Fruit fly (Drosophila melanogaster) whole organism, pupa: ENCODE measurements around the gene Trs23.

Experiments
- CG10348 ChIP-seq: fragments of 200-800 bp; sonication (Bioruptor generic); IDR thresholded peaks from 2 replicates; pipeline ENCODE4 v1.3.6; 2022; ENCODE audit warnings: missing biosample characterization, missing genetic modification characterization
- CG12605 ChIP-seq: fragments of 200-800 bp; sonication (Bioruptor generic); IDR thresholded peaks from 2 replicates; pipeline ENCODE4 v1.3.6; 2022; ENCODE audit warnings: missing biosample characterization, missing genetic modification characterization
- CG13204 ChIP-seq: fragments of 200-800 bp; sonication (Bioruptor generic); optimal IDR thresholded peaks from 2 replicates; lab custom pipeline; 2018; ENCODE audit warnings: missing biosample characterization, mild to moderate bottlenecking, missing genetic modification characterization, moderate library complexity
- CG14655 ChIP-seq: fragments of 200-800 bp; sonication (Bioruptor generic); optimal IDR thresholded peaks from 3 replicates; lab custom pipeline; 2017; ENCODE audit warnings: mild to moderate bottlenecking, missing biosample characterization, missing genetic modification reagents, missing genetic modification characterization
- CG15710 ChIP-seq: fragments of 200-800 bp; sonication (Bioruptor generic); optimal IDR thresholded peaks from 2 replicates; lab custom pipeline; 2018; ENCODE audit warnings: missing biosample characterization, mild to moderate bottlenecking, missing genetic modification characterization, moderate library complexity
- CG17806 ChIP-seq: fragments of 200-800 bp; sonication (Bioruptor generic); optimal IDR thresholded peaks from 2 replicates; lab custom pipeline; 2018; ENCODE audit warnings: missing biosample characterization, mild to moderate bottlenecking, missing genetic modification characterization, moderate library complexity
- CG32121 ChIP-seq: fragments of 200-800 bp; sonication (Bioruptor generic); IDR thresholded peaks from 2 replicates; pipeline ENCODE4 v1.3.6; 2022; ENCODE audit warnings: missing biosample characterization, missing genetic modification characterization
- CG4496 ChIP-seq: fragments of 200-800 bp; sonication (Bioruptor generic); IDR thresholded peaks from 3 replicates; pipeline ENCODE4 v1.3.6; 2022; ENCODE audit warnings: missing biosample characterization, missing genetic modification characterization
- CG8159 ChIP-seq: fragments of 200-800 bp; sonication (Bioruptor generic); optimal IDR thresholded peaks from 3 replicates; lab custom pipeline; 2018; ENCODE audit warnings: missing biosample characterization, mild to moderate bottlenecking, missing genetic modification characterization, moderate library complexity
- CG9948 ChIP-seq: fragments of 200-800 bp; sonication (Bioruptor generic); optimal IDR thresholded peaks from 2 replicates; lab custom pipeline; 2018; ENCODE audit warnings: missing biosample characterization, mild to moderate bottlenecking, missing genetic modification characterization, moderate library complexity
- D1 ChIP-seq: fragments of 200-800 bp; sonication (Bioruptor generic); optimal IDR thresholded peaks from 2 replicates; lab custom pipeline; 2018; ENCODE audit warnings: missing biosample characterization, mild to moderate bottlenecking, missing genetic modification characterization, moderate library complexity
- EcR ChIP-seq: fragments of 200-800 bp; sonication (Bioruptor generic); optimal IDR thresholded peaks from 3 replicates; lab custom pipeline; 2019; ENCODE audit warnings: missing biosample characterization, missing genetic modification characterization, mild to moderate bottlenecking, moderate library complexity, missing genetic modification reagents
- Ets98B ChIP-seq: fragments of 200-800 bp; sonication (Bioruptor generic); IDR thresholded peaks from 2 replicates; pipeline ENCODE4 v1.3.6; 2022; ENCODE audit warnings: missing biosample characterization, missing genetic modification characterization
- Pif1B ChIP-seq: fragments of 200-800 bp; sonication (Bioruptor generic); optimal IDR thresholded peaks from 3 replicates; lab custom pipeline; 2016; ENCODE audit warnings: missing biosample characterization, missing genetic modification characterization
- Snoo ChIP-seq: fragments of 200-800 bp; sonication (Bioruptor generic); optimal IDR thresholded peaks from 3 replicates; lab custom pipeline; 2017; ENCODE audit warnings: missing biosample characterization, mild to moderate bottlenecking, missing genetic modification characterization, inconsistent platforms
- fd96Ca ChIP-seq: fragments of 200-800 bp; sonication (Bioruptor generic); IDR thresholded peaks from 3 replicates; pipeline ENCODE4 v1.3.6; 2022; ENCODE audit warnings: missing biosample characterization, missing genetic modification characterization
- gl ChIP-seq: fragments of 200-800 bp; sonication (Bioruptor generic); optimal IDR thresholded peaks from 2 replicates; lab custom pipeline; 2018; ENCODE audit warnings: missing biosample characterization, mild to moderate bottlenecking, missing genetic modification characterization

Trs23 gene

dm6 chr2L:8692426-8693180 lies 6.6 kb downstream of the Trs23 start:
- TF ChIP-seq Ets98B (GFP tag; lab: Robert Waterston, UW) (peak; percentile 55; the same call in 1 of the 2 replicates), CG13204 (GFP tag; lab: Kevin White, UChicago) (no peak), CG4496 (GFP tag; lab: Robert Waterston, UW) (peak; percentile 48; the same call in 2 of the 3 replicates), fd96Ca (GFP tag; lab: Robert Waterston, UW) (0 out of 3 replicates have a peak, but pooled peaks have one; percentile 26), Snoo (tag; lab: Kevin White, UChicago) (peak; percentile 35)

- no peak for TF ChIP-seq CG9948 (tag; lab: Kevin White, UChicago)
- no peak for TF ChIP-seq D1 (tag; lab: Kevin White, UChicago)
- no peak for TF ChIP-seq EcR (GFP tag; lab: Kevin White, UChicago)
- TF ChIP-seq CG10348 (GFP tag; lab: Robert Waterston, UW), result no peak
- TF ChIP-seq CG15710 (tag; lab: Kevin White, UChicago), result no peak
- no peak for TF ChIP-seq CG8159
- TF ChIP-seq CG14655 (GFP tag; lab: Kevin White, UChicago), result no peak
- TF ChIP-seq CG4496 (GFP tag; lab: Robert Waterston, UW), result no peak
- TF ChIP-seq gl (tag; lab: Kevin White, UChicago), result no peak
- no peak for TF ChIP-seq CG32121 (GFP tag; lab: Robert Waterston, UW)
Measured at dm6 chr2L:8694250-8694704, 8.2 kb downstream of the Trs23 start.

- 0 out of 3 replicates have a peak, but pooled peaks have one; percentile 30 for TF ChIP-seq fd96Ca (GFP tag; lab: Robert Waterston, UW)
- TF ChIP-seq CG10348 (GFP tag; lab: Robert Waterston, UW), result no peak
Measured at dm6 chr2L:8697915-8698627, 12.0 kb downstream of the Trs23 start.

dm6 chr2L:8699895-8700314 lies 13.9 kb downstream of the Trs23 start:
- TF ChIP-seq CG12605 (no peak), CG13204 (GFP tag; lab: Kevin White, UChicago) (peak; percentile 34), EcR (GFP tag; lab: Kevin White, UChicago) (peak; percentile 18)

dm6 chr2L:8700870-8701616 lies 15.0 kb downstream of the Trs23 start:
- TF ChIP-seq CG9948 (tag; lab: Kevin White, UChicago) (no peak), CG10348 (GFP tag; lab: Robert Waterston, UW) (no peak), Ets98B (GFP tag; lab: Robert Waterston, UW) (no peak), CG12605 (0 out of 2 replicates have a peak, but pooled peaks have one; percentile 19)

- TF ChIP-seq CG14655 (GFP tag; lab: Kevin White, UChicago) (no peak), CG4496 (GFP tag; lab: Robert Waterston, UW) (no peak), EcR (GFP tag; lab: Kevin White, UChicago) (peak; percentile 70), Ets98B (GFP tag; lab: Robert Waterston, UW) (no peak), Pif1B (GFP tag; lab: Kevin White, UChicago) (no peak), CG17806 (tag; lab: Kevin White, UChicago) (no peak), CG12605 (no peak)
Measured at dm6 chr2L:8702907-8703626, 17.0 kb downstream of the Trs23 start.
